Fruit fly (Drosophila melanogaster): Measurements from ENCODE around the gene Mst87F.

DNA sequence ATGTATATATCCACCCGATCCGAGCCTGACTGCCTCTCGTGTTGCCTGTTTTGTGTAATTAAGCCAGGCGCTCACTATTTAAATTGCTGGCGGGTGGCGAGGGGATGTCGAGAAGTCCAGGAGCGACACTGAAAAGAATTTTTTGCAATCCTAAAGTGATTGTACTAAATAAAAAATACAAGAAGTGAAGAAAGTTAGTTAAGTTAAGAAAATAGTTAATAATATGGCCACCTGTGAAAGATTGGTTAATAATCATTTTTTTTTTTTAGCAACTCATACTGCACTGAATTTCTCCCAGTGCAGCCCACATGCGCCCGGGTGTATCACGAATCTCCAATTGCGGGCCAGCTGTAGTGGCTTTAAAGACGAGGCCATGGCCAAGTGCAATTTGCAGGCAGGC lies 13.1 kb upstream of the Mst87F start:
- TF ChIP-seq Snoo (tag; optimal IDR thresholded peaks at IDR 0.05), result peak; percentile 3
- peak; percentile 69 for TF ChIP-seq CG8159 (tag; optimal IDR thresholded peaks at IDR 0.05)
- TF ChIP-seq CG34367 (tag; optimal IDR thresholded peaks at IDR 0.05), result peak; percentile 62
- peak; percentile 41; the same call in 1 of the 3 replicates for TF ChIP-seq CG4496 (GFP tag; IDR thresholded peaks at IDR 0.05)
